Fruit fly (Drosophila melanogaster) whole organism, embryonic: Measurements from ENCODE around the gene Sbp2.

Experiments
- ATbp ChIP-seq: fragments of 200-800 bp; sonication (Bioruptor generic); optimal IDR thresholded peaks from 2 replicates; lab custom pipeline; 2017; ENCODE audit warnings: missing biosample characterization, mild to moderate bottlenecking, missing genetic modification characterization, missing genetic modification reagents
- Abd-B ChIP-seq: fragments of 200-800 bp; sonication (Bioruptor generic); optimal IDR thresholded peaks from 2 replicates; lab custom pipeline; 2018; ENCODE audit warnings: missing biosample characterization, mild to moderate bottlenecking, missing genetic modification characterization, moderate library complexity
- Aef1 ChIP-seq: fragments of 200-800 bp; sonication (Bioruptor generic); IDR thresholded peaks from 3 replicates; pipeline ENCODE4 v1.3.6; 2022; ENCODE audit warnings: missing biosample characterization, missing genetic modification characterization
- BtbVII ChIP-seq: fragments of 200-800 bp; sonication (Bioruptor generic); optimal IDR thresholded peaks from 3 replicates; lab custom pipeline; 2017; ENCODE audit warnings: missing biosample characterization, mild to moderate bottlenecking, missing genetic modification characterization
- C15 ChIP-seq: fragments of 200-800 bp; sonication (Bioruptor generic); IDR thresholded peaks from 3 replicates; pipeline ENCODE4 v1.3.6; 2022; ENCODE audit warnings: missing biosample characterization, missing genetic modification characterization
- CG10431 ChIP-seq: fragments of 200-800 bp; sonication (Bioruptor generic); optimal IDR thresholded peaks from 3 replicates; lab custom pipeline; 2018; ENCODE audit warnings: missing biosample characterization, mild to moderate bottlenecking, missing genetic modification characterization
- CG10462 ChIP-seq: fragments of 200-800 bp; sonication (Bioruptor generic); optimal IDR thresholded peaks from 2 replicates; lab custom pipeline; 2016; ENCODE audit warnings: missing biosample characterization, missing genetic modification characterization
- CG11560 ChIP-seq: fragments of 200-800 bp; sonication (Bioruptor generic); IDR thresholded peaks from 3 replicates; pipeline ENCODE4 v1.3.6; 2022; ENCODE audit warnings: missing biosample characterization, missing genetic modification characterization
- CG11695 ChIP-seq: fragments of 200-800 bp; sonication (Bioruptor generic); IDR thresholded peaks from 3 replicates; pipeline ENCODE4 v1.3.6; 2022; ENCODE audit warnings: missing biosample characterization, missing genetic modification characterization
- CG12104 ChIP-seq: fragments of 200-800 bp; sonication (Bioruptor generic); optimal IDR thresholded peaks from 3 replicates; lab custom pipeline; 2016; ENCODE audit warnings: missing biosample characterization, missing genetic modification characterization
- CG1233 ChIP-seq: fragments of 200-800 bp; sonication (Bioruptor generic); optimal IDR thresholded peaks from 4 replicates; lab custom pipeline; 2018; ENCODE audit warnings: missing biosample characterization, mild to moderate bottlenecking, missing genetic modification characterization
- CG16863 ChIP-seq: fragments of 200-800 bp; sonication (Bioruptor generic); optimal IDR thresholded peaks from 3 replicates; lab custom pipeline; 2016; ENCODE audit warnings: missing biosample characterization, missing genetic modification characterization
- CG17186 ChIP-seq: fragments of 200-800 bp; sonication (Bioruptor generic); optimal IDR thresholded peaks from 3 replicates; lab custom pipeline; 2017; ENCODE audit warnings: missing biosample characterization, missing genetic modification reagents, missing genetic modification characterization
- CG17361 ChIP-seq: fragments of 200-800 bp; sonication (Bioruptor generic); IDR thresholded peaks from 3 replicates; pipeline ENCODE4 v1.3.6; 2022; ENCODE audit warnings: missing biosample characterization, missing genetic modification characterization
- CG18619 ChIP-seq: fragments of 200-800 bp; sonication (Bioruptor generic); optimal IDR thresholded peaks from 3 replicates; lab custom pipeline; 2017; ENCODE audit warnings: missing biosample characterization, mild to moderate bottlenecking, missing genetic modification characterization
- CG2120 ChIP-seq: fragments of 200-800 bp; sonication (Bioruptor generic); optimal IDR thresholded peaks from 3 replicates; lab custom pipeline; 2016; ENCODE audit warnings: missing biosample characterization, missing genetic modification characterization
- CG31224 ChIP-seq: fragments of 200-800 bp; sonication (Bioruptor generic); IDR thresholded peaks from 2 replicates; pipeline ENCODE4 v1.3.6; 2022; ENCODE audit warnings: missing biosample characterization, missing genetic modification characterization
- CG34376 ChIP-seq: fragments of 200-800 bp; sonication (Bioruptor generic); optimal IDR thresholded peaks from 2 replicates; lab custom pipeline; 2018; ENCODE audit warnings: missing biosample characterization, mild to moderate bottlenecking, missing genetic modification characterization
- CG4282 ChIP-seq: fragments of 200-800 bp; sonication (Bioruptor generic); optimal IDR thresholded peaks from 2 replicates; lab custom pipeline; 2016; ENCODE audit warnings: missing biosample characterization, missing genetic modification characterization
- CG4820 ChIP-seq: fragments of 200-800 bp; sonication (Bioruptor generic); optimal IDR thresholded peaks from 3 replicates; lab custom pipeline; 2016; ENCODE audit warnings: missing biosample characterization, missing genetic modification characterization
- CG6689 ChIP-seq: fragments of 200-800 bp; sonication (Bioruptor generic); IDR thresholded peaks from 2 replicates; pipeline ENCODE4 v1.3.6; 2022; ENCODE audit warnings: missing biosample characterization, missing genetic modification characterization
- CG8281 ChIP-seq: fragments of 200-800 bp; sonication (Bioruptor generic); optimal IDR thresholded peaks from 2 replicates; lab custom pipeline; 2018; ENCODE audit warnings: missing biosample characterization, mild to moderate bottlenecking, missing genetic modification characterization, moderate library complexity
- CG8359 ChIP-seq: fragments of 200-800 bp; sonication (Bioruptor generic); optimal IDR thresholded peaks from 2 replicates; lab custom pipeline; 2017; ENCODE audit warnings: missing biosample characterization, mild to moderate bottlenecking, missing genetic modification characterization, borderline replicate concordance
- CG9215 ChIP-seq: fragments of 200-800 bp; sonication (Bioruptor generic); IDR thresholded peaks from 2 replicates; pipeline ENCODE4 v1.3.6; 2022; ENCODE audit warnings: missing biosample characterization, missing genetic modification characterization
- CG9817 ChIP-seq: fragments of 200-800 bp; sonication (Bioruptor generic); optimal IDR thresholded peaks from 2 replicates; lab custom pipeline; 2018; ENCODE audit warnings: missing biosample characterization, mild to moderate bottlenecking, missing genetic modification characterization, moderate library complexity
- CHES-1-like ChIP-seq: fragments of 200-800 bp; sonication (Bioruptor generic); optimal IDR thresholded peaks from 2 replicates; lab custom pipeline; 2016; ENCODE audit warnings: missing biosample characterization, missing genetic modification characterization
- CoRest ChIP-seq: fragments of 200-800 bp; sonication (Bioruptor generic); optimal IDR thresholded peaks from 3 replicates; lab custom pipeline; 2018; ENCODE audit warnings: missing biosample characterization, mild to moderate bottlenecking, missing genetic modification characterization, moderate library complexity
- CrebB ChIP-seq: fragments of 200-800 bp; sonication (Bioruptor generic); optimal IDR thresholded peaks from 3 replicates; lab custom pipeline; 2018; ENCODE audit warnings: missing biosample characterization, mild to moderate bottlenecking, missing genetic modification characterization
- GATAe ChIP-seq: fragments of 200-800 bp; sonication (Bioruptor generic); conservative IDR thresholded peaks from 2 replicates; pipeline ENCODE4 v1.3.6; 2022; ENCODE audit warnings: missing biosample characterization, missing genetic modification characterization
- Gsc ChIP-seq: fragments of 200-800 bp; sonication (Bioruptor generic); IDR thresholded peaks from 2 replicates; pipeline ENCODE4 v1.3.6; 2022; ENCODE audit warnings: missing biosample characterization, missing genetic modification characterization
- HmgZ ChIP-seq: fragments of 200-800 bp; sonication (Bioruptor generic); optimal IDR thresholded peaks from 2 replicates; lab custom pipeline; 2018; ENCODE audit warnings: missing biosample characterization, mild to moderate bottlenecking, missing genetic modification characterization
- Hr39 ChIP-seq: fragments of >200 bp; optimal IDR thresholded peaks from 2 replicates; lab custom pipeline; 2017
- Max ChIP-seq: fragments of 200-800 bp; sonication (Bioruptor generic); optimal IDR thresholded peaks from 2 replicates; lab custom pipeline; 2016; ENCODE audit warnings: missing biosample characterization, mild to moderate bottlenecking, missing genetic modification characterization
- Oli ChIP-seq: fragments of 200-800 bp; sonication (Bioruptor generic); optimal IDR thresholded peaks from 2 replicates; lab custom pipeline; 2018; ENCODE audit warnings: missing biosample characterization, mild to moderate bottlenecking, missing genetic modification characterization, moderate library complexity
- Optix ChIP-seq: fragments of 200-800 bp; sonication (Bioruptor generic); IDR thresholded peaks from 3 replicates; pipeline ENCODE4 v1.3.6; 2022; ENCODE audit warnings: missing biosample characterization, missing genetic modification characterization
- Sin3A ChIP-seq: fragments of >200 bp; optimal IDR thresholded peaks from 2 replicates; lab custom pipeline; 2018
- Six4 ChIP-seq: fragments of 200-800 bp; sonication (Bioruptor generic); optimal IDR thresholded peaks from 2 replicates; lab custom pipeline; 2016; ENCODE audit warnings: missing biosample characterization, missing genetic modification characterization
- Sry-β ChIP-seq: fragments of 200-800 bp; sonication (Bioruptor generic); optimal IDR thresholded peaks from 2 replicates; lab custom pipeline; 2018; ENCODE audit warnings: missing biosample characterization, mild to moderate bottlenecking, missing genetic modification characterization, moderate library complexity
- bcd ChIP-seq: fragments of 200-800 bp; sonication (Bioruptor generic); optimal IDR thresholded peaks from 2 replicates; lab custom pipeline; 2017; ENCODE audit warnings: missing biosample characterization, mild to moderate bottlenecking, missing genetic modification characterization
- ems ChIP-seq: fragments of 200-800 bp; sonication (Bioruptor generic); optimal IDR thresholded peaks from 3 replicates; lab custom pipeline; 2016; ENCODE audit warnings: missing biosample characterization, missing genetic modification characterization
- exex ChIP-seq: fragments of 200-800 bp; sonication (Bioruptor generic); optimal IDR thresholded peaks from 4 replicates; lab custom pipeline; 2018; ENCODE audit warnings: missing biosample characterization, mild to moderate bottlenecking, missing genetic modification characterization, moderate library complexity
- fd102C ChIP-seq: fragments of 200-800 bp; sonication (Bioruptor generic); optimal IDR thresholded peaks from 2 replicates; lab custom pipeline; 2018; ENCODE audit warnings: missing biosample characterization, mild to moderate bottlenecking, missing genetic modification characterization, moderate library complexity
- fd3F ChIP-seq: fragments of 200-800 bp; sonication (Bioruptor generic); optimal IDR thresholded peaks from 2 replicates; lab custom pipeline; 2018; ENCODE audit warnings: missing biosample characterization, mild to moderate bottlenecking, missing genetic modification characterization, moderate library complexity
- gsb ChIP-seq: fragments of 200-800 bp; sonication (Bioruptor generic); IDR thresholded peaks from 2 replicates; pipeline ENCODE4 v1.3.6; 2022; ENCODE audit warnings: missing biosample characterization, missing genetic modification characterization
- hkb ChIP-seq, 2 experiments: fragments of 200-800 bp in 1 of 2; fragments of >200 bp in 1 of 2; sonication (Bioruptor generic) in 1 of 2; IDR thresholded peaks in 1 of 2; optimal IDR thresholded peaks in 1 of 2; 2 replicates each; pipeline versions ENCODE4 v1.3.6 to Lab custom; 2017 to 2022; ENCODE audit warnings: missing biosample characterization in 1 of 2, missing genetic modification characterization in 1 of 2
- ken ChIP-seq: fragments of 200-800 bp; sonication (Bioruptor generic); IDR thresholded peaks from 3 replicates; pipeline ENCODE4 v1.3.6; 2022; ENCODE audit warnings: missing biosample characterization, missing genetic modification characterization
- nerfin-1 ChIP-seq: fragments of 200-800 bp; sonication (Bioruptor generic); optimal IDR thresholded peaks from 3 replicates; lab custom pipeline; 2019; ENCODE audit warnings: missing biosample characterization, mild to moderate bottlenecking, missing genetic modification characterization, moderate library complexity
- psq ChIP-seq: fragments of 200-800 bp; sonication (Bioruptor generic); optimal IDR thresholded peaks from 2 replicates; lab custom pipeline; 2017; ENCODE audit warnings: missing biosample characterization, missing genetic modification characterization
- wdn ChIP-seq: fragments of 200-800 bp; sonication (Bioruptor generic); IDR thresholded peaks from 2 replicates; pipeline ENCODE4 v1.3.6; 2022; ENCODE audit warnings: missing biosample characterization, missing genetic modification characterization

Gene Sbp2

dm6 chr3L:8314788-8315140, 10.8 kb downstream of the Sbp2 start (continued):
- peak; percentile 53 for TF ChIP-seq CG2120
- TF ChIP-seq CG16863 (GFP tag; lab: Kevin White, UChicago), result no peak
- TF ChIP-seq nerfin-1 (tag; lab: Kevin White, UChicago), result no peak
- TF ChIP-seq CG6689 (GFP tag; lab: Robert Waterston, UW), result peak; percentile 42; the same call in 1 of the 2 replicates
- no peak for TF ChIP-seq CG11695
- TF ChIP-seq CG9817, result no peak
- no peak for TF ChIP-seq C15 (GFP tag; lab: Robert Waterston, UW)
- TF ChIP-seq CG10431 (GFP tag; lab: Kevin White, UChicago), result no peak
- TF ChIP-seq CrebB, result peak; percentile 11
- no peak for TF ChIP-seq exex (tag; lab: Kevin White, UChicago)
- peak; percentile 0 for TF ChIP-seq Six4 (GFP tag; lab: Kevin White, UChicago)
- no peak for TF ChIP-seq ems (GFP tag; lab: Kevin White, UChicago)
- no peak for TF ChIP-seq Hr39 (lab: Kevin White, UChicago)
- no peak for TF ChIP-seq CG12104 (GFP tag; lab: Kevin White, UChicago)
- TF ChIP-seq, all 482 proteins: peak for 52

- TF ChIP-seq GATAe, result no peak
- TF ChIP-seq CG17186, result peak; percentile 54
- no peak for TF ChIP-seq hkb (optimal IDR thresholded peaks at IDR 0.05; lab: Kevin White, UChicago)
- peak; percentile 48 for TF ChIP-seq hkb (GFP tag; IDR thresholded peaks at IDR 0.05; lab: Robert Waterston, UW)
- TF ChIP-seq fd3F (GFP tag; lab: Kevin White, UChicago), result peak; percentile 62
- no peak for TF ChIP-seq CG8359 (GFP tag; lab: Kevin White, UChicago)
- no peak for TF ChIP-seq Sry-β
- peak; percentile 38 for TF ChIP-seq bcd (GFP tag; lab: Kevin White, UChicago)
- peak; percentile 83 for TF ChIP-seq Sin3A (lab: Kevin White, UChicago)
- TF ChIP-seq fd102C (GFP tag; lab: Kevin White, UChicago), result peak; percentile 5
- TF ChIP-seq Optix (GFP tag; lab: Robert Waterston, UW), result no peak
- no peak for TF ChIP-seq CG34376 (GFP tag; lab: Kevin White, UChicago)
- TF ChIP-seq CG10462 (GFP tag; lab: Kevin White, UChicago), result peak; percentile 42
- no peak for TF ChIP-seq Gsc (GFP tag; lab: Robert Waterston, UW)
- TF ChIP-seq Abd-B (GFP tag; lab: Kevin White, UChicago), result peak; percentile 26
- TF ChIP-seq Aef1 (GFP tag; lab: Robert Waterston, UW), result no peak
- TF ChIP-seq wdn, result no peak
- TF ChIP-seq Max (GFP tag; lab: Kevin White, UChicago), result peak; percentile 51
- TF ChIP-seq CG18619 (GFP tag; lab: Kevin White, UChicago), result peak; percentile 35
- peak; percentile 86 for TF ChIP-seq CoRest (tag; lab: Kevin White, UChicago)
- TF ChIP-seq CG4820 (GFP tag; lab: Kevin White, UChicago), result peak; percentile 37
- TF ChIP-seq CG1233 (GFP tag; lab: Kevin White, UChicago), result peak; percentile 33
- peak; percentile 66 for TF ChIP-seq CHES-1-like (GFP tag; lab: Kevin White, UChicago)
- TF ChIP-seq CG11560 (tag; lab: Robert Waterston, UW), result no peak
- TF ChIP-seq CG4282 (GFP tag; lab: Kevin White, UChicago), result no peak
- TF ChIP-seq gsb (GFP tag; lab: Robert Waterston, UW), result no peak
- TF ChIP-seq CG8281, result peak; percentile 15
- TF ChIP-seq BtbVII (GFP tag; lab: Kevin White, UChicago), result no peak
- peak; percentile 43; the same call in 1 of the 3 replicates for TF ChIP-seq ken (GFP tag; lab: Robert Waterston, UW)
- peak; percentile 39 for TF ChIP-seq Oli
- peak; percentile 17 for TF ChIP-seq psq
- TF ChIP-seq HmgZ, result peak; percentile 53
- peak; percentile 44; the same call in 1 of the 2 replicates for TF ChIP-seq CG9215 (GFP tag; lab: Robert Waterston, UW)
- TF ChIP-seq CG31224 (GFP tag; lab: Robert Waterston, UW), result peak; percentile 53
- no peak for TF ChIP-seq ATbp
- TF ChIP-seq CG17361 (GFP tag; lab: Robert Waterston, UW), result peak; percentile 64; the same call in 2 of the 3 replicates
- TF ChIP-seq nerfin-1 (tag; lab: Kevin White, UChicago), result peak; percentile 42
These were observed 11.3 kb downstream of the Sbp2 start, which contains the start of gene Cpsf6 for dm6 chr3L:8315141-8315816. Cpsf6 (minus strand) TSS chr3L:8315502.
